Worm (Caenorhabditis elegans) whole organism, late embryonic: Measurements from ENCODE around the gene hsp-90.

Experiments
- C08G9.2 ChIP-seq: sonication (generic microtip); optimal IDR thresholded peaks from 2 replicates; lab custom pipeline; 2016; ENCODE audit warnings: mild to moderate bottlenecking, missing genetic modification characterization, moderate library complexity, missing compliant biosample characterization
- F13H6.1 ChIP-seq: sonication (generic microtip); optimal IDR thresholded peaks from 2 replicates; lab custom pipeline; 2016; ENCODE audit warnings: missing genetic modification characterization, missing compliant biosample characterization
- T23F11.4 ChIP-seq: fragments of 200-800 bp; sonication (Bioruptor generic); optimal IDR thresholded peaks from 2 replicates; lab custom pipeline; 2018; ENCODE audit warnings: mild to moderate bottlenecking, missing genetic modification characterization, missing compliant biosample characterization
- Y22D7AL.16 ChIP-seq: sonication (generic microtip); optimal IDR thresholded peaks from 2 replicates; lab custom pipeline; 2016; ENCODE audit warnings: missing genetic modification characterization, missing compliant biosample characterization
- ahr-1 ChIP-seq: sonication (generic microtip); optimal IDR thresholded peaks from 2 replicates; lab custom pipeline; 2016; ENCODE audit warnings: missing genetic modification characterization, missing compliant biosample characterization
- ama-1 ChIP-seq: fragments of 150-350 bp; optimal IDR thresholded peaks from 2 replicates; lab custom pipeline; 2014
- ceh-18 ChIP-seq: sonication (generic microtip); optimal IDR thresholded peaks from 2 replicates; lab custom pipeline; 2016; ENCODE audit warnings: missing genetic modification characterization, missing compliant biosample characterization
- ceh-19 ChIP-seq: fragments of 200-800 bp; sonication (Bioruptor generic); optimal IDR thresholded peaks from 2 replicates; lab custom pipeline; 2018; ENCODE audit warnings: mild to moderate bottlenecking, missing genetic modification characterization, missing compliant biosample characterization
- ceh-2 ChIP-seq: sonication (generic microtip); optimal IDR thresholded peaks from 2 replicates; lab custom pipeline; 2016; ENCODE audit warnings: missing genotype, missing genetic modification characterization, missing compliant biosample characterization
- ceh-24 ChIP-seq: sonication (generic microtip); optimal IDR thresholded peaks from 2 replicates; lab custom pipeline; 2016; ENCODE audit warnings: mild to moderate bottlenecking, missing genetic modification characterization, missing compliant biosample characterization
- ceh-30 ChIP-seq: fragments of 150-350 bp; optimal IDR thresholded peaks from 2 replicates; lab custom pipeline; 2014; ENCODE audit warnings: missing biosample characterization, missing genetic modification characterization
- ceh-34 ChIP-seq: sonication (generic microtip); optimal IDR thresholded peaks from 2 replicates; lab custom pipeline; 2016; ENCODE audit warnings: mild to moderate bottlenecking, missing genetic modification characterization, missing compliant biosample characterization
- ceh-45 ChIP-seq: fragments of 200-800 bp; sonication (Bioruptor generic); IDR thresholded peaks from 2 replicates; pipeline ENCODE4 v1.3.6; 2022; ENCODE audit warnings: missing genetic modification reagents, missing genetic modification characterization, missing compliant biosample characterization
- elt-4 ChIP-seq: sonication (generic microtip); optimal IDR thresholded peaks from 2 replicates; lab custom pipeline; 2016; ENCODE audit warnings: missing genetic modification characterization, missing compliant biosample characterization
- eyg-1 ChIP-seq: sonication (generic microtip); optimal IDR thresholded peaks from 2 replicates; lab custom pipeline; 2016; ENCODE audit warnings: missing genotype, missing genetic modification characterization, missing compliant biosample characterization
- fax-1 ChIP-seq: sonication (generic microtip); optimal IDR thresholded peaks from 2 replicates; lab custom pipeline; 2016; ENCODE audit warnings: missing genotype, missing genetic modification characterization, missing compliant biosample characterization
- hlh-13 ChIP-seq: fragments of 200-800 bp; sonication (Bioruptor generic); optimal IDR thresholded peaks from 2 replicates; lab custom pipeline; 2018; ENCODE audit warnings: mild to moderate bottlenecking, missing genetic modification characterization, missing compliant biosample characterization
- hlh-8 ChIP-seq: sonication (generic microtip); optimal IDR thresholded peaks from 2 replicates; lab custom pipeline; 2016; ENCODE audit warnings: missing genotype, missing genetic modification characterization, missing compliant biosample characterization
- madf-2 ChIP-seq: sonication (generic microtip); optimal IDR thresholded peaks from 2 replicates; lab custom pipeline; 2017; ENCODE audit warnings: missing genetic modification characterization, missing compliant biosample characterization
- nfya-1 ChIP-seq: sonication (generic microtip); optimal IDR thresholded peaks from 2 replicates; lab custom pipeline; 2017; ENCODE audit warnings: missing genetic modification characterization, mild to moderate bottlenecking, missing compliant biosample characterization, antibody characterized with exemption, moderate library complexity
- odd-2 ChIP-seq: sonication (generic microtip); optimal IDR thresholded peaks from 2 replicates; lab custom pipeline; 2017; ENCODE audit warnings: antibody characterized with exemption, mild to moderate bottlenecking, missing genetic modification characterization, missing compliant biosample characterization
- pat-9 ChIP-seq: fragments of 200-800 bp; sonication (Bioruptor generic); optimal IDR thresholded peaks from 2 replicates; lab custom pipeline; 2018; ENCODE audit warnings: mild to moderate bottlenecking, missing genetic modification characterization, moderate library complexity, missing compliant biosample characterization
- pha-2 ChIP-seq: sonication (generic microtip); optimal IDR thresholded peaks from 2 replicates; lab custom pipeline; 2017; ENCODE audit warnings: mild to moderate bottlenecking, missing genetic modification characterization, missing compliant biosample characterization
- pha-4 ChIP-seq: fragments of 150-350 bp; optimal IDR thresholded peaks from 2 replicates; lab custom pipeline; 2018; ENCODE audit warnings: missing biosample characterization, missing genetic modification reagents, missing genetic modification characterization
- pros-1 ChIP-seq: fragments of 150-350 bp; optimal IDR thresholded peaks from 2 replicates; lab custom pipeline; 2014; ENCODE audit warnings: missing biosample characterization, missing genetic modification reagents, missing genetic modification characterization
- sdc-2 ChIP-seq: sonication (generic microtip); optimal IDR thresholded peaks from 2 replicates; lab custom pipeline; 2016; ENCODE audit warnings: missing genotype, missing genetic modification characterization, missing compliant biosample characterization
- syd-9 ChIP-seq: sonication (generic microtip); optimal IDR thresholded peaks from 2 replicates; lab custom pipeline; 2016; ENCODE audit warnings: mild to moderate bottlenecking, missing genetic modification characterization, moderate library complexity, missing compliant biosample characterization
- tbx-2 ChIP-seq: sonication (generic microtip); optimal IDR thresholded peaks from 2 replicates; lab custom pipeline; 2016; ENCODE audit warnings: missing genetic modification characterization, missing compliant biosample characterization
- tbx-7 ChIP-seq: sonication (generic microtip); optimal IDR thresholded peaks from 2 replicates; lab custom pipeline; 2016; ENCODE audit warnings: missing genotype, missing genetic modification characterization, missing compliant biosample characterization
- unc-55 ChIP-seq: sonication (generic microtip); optimal IDR thresholded peaks from 2 replicates; lab custom pipeline; 2017; ENCODE audit warnings: missing biosample characterization, missing genetic modification reagents, missing genetic modification characterization
- unc-86 ChIP-seq: sonication (generic microtip); optimal IDR thresholded peaks from 2 replicates; lab custom pipeline; 2016; ENCODE audit warnings: missing genetic modification characterization, missing compliant biosample characterization
- zip-5 ChIP-seq: sonication (generic microtip); optimal IDR thresholded peaks from 2 replicates; lab custom pipeline; 2016; ENCODE audit warnings: missing genetic modification characterization, missing compliant biosample characterization
- ztf-16 ChIP-seq: sonication (generic microtip); optimal IDR thresholded peaks from 2 replicates; lab custom pipeline; 2017; ENCODE audit warnings: missing genetic modification characterization, missing compliant biosample characterization

Gene hsp-90

DNA sequence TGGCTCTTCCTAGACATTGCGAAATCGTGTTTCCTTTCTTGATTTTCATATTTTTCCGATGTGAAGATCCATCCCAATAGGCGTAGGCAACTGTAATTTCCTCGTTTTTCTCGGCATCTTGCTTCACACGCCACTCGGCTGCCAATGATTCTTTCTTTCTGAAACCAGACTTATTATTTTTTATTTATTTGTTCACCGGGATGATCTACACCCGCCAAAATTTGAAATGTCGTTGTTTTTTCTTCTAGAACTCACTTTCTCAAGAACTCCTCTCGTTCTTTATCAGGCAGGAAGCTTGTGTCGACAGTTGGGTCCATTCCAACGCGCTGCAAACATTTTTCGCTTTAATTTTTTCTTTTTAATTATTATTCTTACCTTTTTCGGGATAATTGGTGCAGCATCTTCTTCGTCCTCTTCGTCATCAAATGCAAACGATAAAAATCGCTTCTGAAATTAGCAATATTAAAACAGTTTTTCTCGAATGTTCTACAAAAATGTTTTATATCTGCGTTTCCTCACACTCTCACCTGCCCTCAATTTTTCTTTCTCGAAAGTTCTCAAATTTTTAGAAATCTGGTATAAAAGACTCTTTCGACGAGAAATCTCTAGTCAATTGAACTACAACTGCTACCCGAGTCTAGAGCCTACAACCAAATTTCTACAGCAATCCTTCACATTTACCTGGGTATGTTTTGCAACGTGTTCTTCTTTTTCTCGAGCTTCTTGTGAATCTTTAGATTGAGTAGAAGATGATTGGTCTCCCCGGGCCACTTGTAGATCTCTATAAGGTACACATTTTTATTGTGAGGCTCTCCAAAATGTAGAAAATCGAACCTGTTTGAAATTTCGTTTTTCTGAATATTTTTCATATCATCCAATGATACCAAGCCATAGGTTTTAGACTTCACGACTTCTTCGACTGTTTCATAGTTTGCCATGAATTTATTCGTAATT lies at the start of gene hsp-90:
Gene hsp-90 (plus strand): TSS at position 560 of the 954 bp plus-strand sequence.
- TF ChIP-seq ceh-18 (tag; lab: Kevin White, UChicago) (no peak), fax-1 (no peak), nfya-1 (tag; lab: Kevin White, UChicago) (no peak), pha-2 (tag; lab: Kevin White, UChicago) (no peak), syd-9 (tag; lab: Kevin White, UChicago) (no peak), Y22D7AL.16 (tag; lab: Kevin White, UChicago) (no peak), ceh-30 (no peak), ceh-45 (GFP tag; lab: Robert Waterston, UW) (no peak), hlh-8 (tag; lab: Kevin White, UChicago) (no peak), elt-4 (tag; lab: Kevin White, UChicago) (no peak), ceh-34 (tag; lab: Kevin White, UChicago) (no peak), F13H6.1 (tag; lab: Kevin White, UChicago) (no peak)

DNA sequence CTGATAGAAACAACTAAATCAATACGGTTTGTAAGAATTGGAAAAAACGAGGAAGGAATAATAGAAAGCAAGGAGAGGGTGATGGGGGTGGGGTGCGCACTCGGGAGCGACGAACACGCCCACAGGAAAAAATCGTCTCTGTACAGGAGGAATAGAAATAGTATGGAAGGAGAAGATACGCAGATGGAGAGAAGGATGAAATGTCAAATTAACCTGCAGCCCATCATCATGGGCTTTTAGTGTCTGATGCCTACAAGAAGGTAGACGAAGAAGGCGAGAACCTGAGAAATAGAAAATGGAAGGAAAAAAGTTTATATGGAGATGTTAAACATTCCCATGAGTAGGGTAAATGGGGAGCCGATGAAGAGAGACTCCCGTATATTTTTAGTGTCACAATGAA lies 49.6 kb upstream of the hsp-90 start, which contains the start of gene F43D2.6:
Gene F43D2.6 (minus strand): TSS at position 62 of the 400 bp plus-strand sequence.
- TF ChIP-seq ceh-45 (GFP tag; lab: Robert Waterston, UW): no peak
- TF ChIP-seq ceh-18 (tag; lab: Kevin White, UChicago): no peak
- TF ChIP-seq unc-86 (tag; lab: Kevin White, UChicago): no peak
- TF ChIP-seq ceh-24 (tag; lab: Kevin White, UChicago): no peak
- TF ChIP-seq ahr-1: no peak
- no peak for TF ChIP-seq C08G9.2 (tag; lab: Kevin White, UChicago)
- no peak for TF ChIP-seq ceh-19
- no peak for TF ChIP-seq eyg-1 (tag; lab: Kevin White, UChicago)
- TF ChIP-seq pha-2 (tag; lab: Kevin White, UChicago): no peak
- TF ChIP-seq pha-4 (tag; lab: Kevin White, UChicago): no peak
- no peak for TF ChIP-seq ztf-16 (tag; lab: Kevin White, UChicago)
- no peak for TF ChIP-seq tbx-2 (tag; lab: Kevin White, UChicago)
- TF ChIP-seq hlh-13 (GFP tag; lab: Kevin White, UChicago): no peak

DNA sequence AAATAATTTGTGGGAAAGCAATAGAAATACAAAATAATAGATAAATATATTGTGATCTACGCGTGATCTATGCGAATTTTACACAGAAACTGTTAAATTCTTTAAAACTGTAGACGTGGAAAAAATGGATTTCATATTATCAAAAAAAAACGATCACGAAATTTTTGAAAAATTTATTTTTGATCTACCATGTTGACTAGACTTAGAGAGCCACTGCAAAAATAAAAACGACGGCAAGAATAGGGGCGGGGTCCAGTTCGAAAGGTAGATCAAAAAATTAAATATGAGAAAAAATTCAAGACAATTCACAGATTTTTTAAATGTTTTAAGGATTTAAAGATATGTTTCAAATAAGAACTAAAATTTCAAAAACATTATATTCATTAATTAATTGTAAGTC lies 46.6 kb upstream of the hsp-90 start:
- TF ChIP-seq tbx-2 (tag; lab: Kevin White, UChicago) (no peak), ama-1 (lab: Kevin White, UChicago) (no peak), pat-9 (tag; lab: Kevin White, UChicago) (no peak), ceh-2 (tag; lab: Kevin White, UChicago) (no peak), madf-2 (tag; lab: Kevin White, UChicago) (no peak)

DNA sequence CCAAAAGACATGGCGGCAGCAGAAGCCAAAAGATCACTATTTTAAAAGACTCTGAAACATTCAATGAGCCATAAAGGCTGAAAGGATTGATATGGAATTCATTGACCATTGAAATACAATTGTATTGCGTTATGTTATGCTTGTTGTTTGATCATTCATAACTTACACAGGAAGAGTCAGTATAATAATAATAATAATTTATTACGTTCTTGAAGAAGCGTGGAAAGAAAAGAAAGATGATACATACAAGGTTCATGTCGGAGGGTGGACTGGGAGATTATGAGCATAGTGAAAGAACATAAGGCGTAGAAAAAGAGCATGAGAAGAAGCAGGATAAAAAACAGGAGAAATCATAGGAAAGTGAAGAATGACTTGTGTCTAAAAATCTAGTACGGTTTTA lies 44.6 kb upstream of the hsp-90 start, which contains the start of gene F43D2.7:
Gene F43D2.7 (minus strand): TSS at position 101 of the 400 bp plus-strand sequence.
- no peak for TF ChIP-seq unc-55
- TF ChIP-seq T23F11.4 (GFP tag; lab: Kevin White, UChicago): no peak
- no peak for TF ChIP-seq madf-2 (tag; lab: Kevin White, UChicago)
- TF ChIP-seq sdc-2 (tag; lab: Kevin White, UChicago): no peak
- TF ChIP-seq pha-4 (tag; lab: Kevin White, UChicago): no peak
- TF ChIP-seq zip-5 (tag; lab: Kevin White, UChicago): no peak
- TF ChIP-seq tbx-7 (tag; lab: Kevin White, UChicago): no peak
- TF ChIP-seq pros-1 (tag; lab: Kevin White, UChicago): no peak
- no peak for TF ChIP-seq odd-2 (tag; lab: Kevin White, UChicago)
